Fruit fly (Drosophila melanogaster): ENCODE results near the gene CG11168.

Gene CG11168

dm6 chr3R:24900816-24901215 lies 17.1 kb upstream of the CG11168 start, which contains the start of gene CG10845:
CG10845 (plus strand) TSS chr3R:24901116.
- TF ChIP-seq CG17801 (GFP tag; optimal IDR thresholded peaks at IDR 0.05; ENCODE audit: partially characterized antibody) = no peak

- no peak for TF ChIP-seq CG17801 (GFP tag; optimal IDR thresholded peaks at IDR 0.05; ENCODE audit: partially characterized antibody)
Observed at dm6 chr3R:24905959-24906634, 11.8 kb upstream of the CG11168 start, which contains the start of gene CG13643. CG13643 (minus strand) TSS chr3R:24906004.

- TF ChIP-seq CG17801 (GFP tag; optimal IDR thresholded peaks at IDR 0.05; ENCODE audit: partially characterized antibody) = no peak
Observed at dm6 chr3R:24906648-24907047, 11.3 kb upstream of the CG11168 start.

dm6 chr3R:24908034-24908433 lies 9.9 kb upstream of the CG11168 start:
- TF ChIP-seq CG17801 (GFP tag; optimal IDR thresholded peaks at IDR 0.05; ENCODE audit: partially characterized antibody) = no peak

dm6 chr3R:24910097-24910496 lies 7.8 kb upstream of the CG11168 start:
- TF ChIP-seq CG17801 (GFP tag; optimal IDR thresholded peaks at IDR 0.05; ENCODE audit: partially characterized antibody) = no peak

- TF ChIP-seq CG17801 (GFP tag; optimal IDR thresholded peaks at IDR 0.05; ENCODE audit: partially characterized antibody) = no peak
Observed at dm6 chr3R:24914864-24915263, 3.0 kb upstream of the CG11168 start.

- no peak for TF ChIP-seq CG17801 (GFP tag; optimal IDR thresholded peaks at IDR 0.05; ENCODE audit: partially characterized antibody)
Observed at dm6 chr3R:24922270-24922669, 4.4 kb downstream of the CG11168 start, which contains the start of gene Mink. Mink (plus strand) TSS chr3R:24922473.

- TF ChIP-seq CG17801 (GFP tag; optimal IDR thresholded peaks at IDR 0.05; ENCODE audit: partially characterized antibody) = no peak
Observed at dm6 chr3R:24924916-24925315, 7.0 kb downstream of the CG11168 start, which contains the start of gene Trf4-2. Trf4-2 (plus strand) TSS chr3R:24925216.

- no peak for TF ChIP-seq CG17801 (GFP tag; optimal IDR thresholded peaks at IDR 0.05; ENCODE audit: partially characterized antibody)
Observed at dm6 chr3R:24926752-24927320, 8.9 kb downstream of the CG11168 start.

- no peak for TF ChIP-seq CG17801 (GFP tag; optimal IDR thresholded peaks at IDR 0.05; ENCODE audit: partially characterized antibody)
Observed at dm6 chr3R:24931856-24932255, 13.9 kb downstream of the CG11168 start, which contains the start of gene CG11771. CG11771 (plus strand) TSS chr3R:24932010.

- TF ChIP-seq CG17801 (GFP tag; optimal IDR thresholded peaks at IDR 0.05; ENCODE audit: partially characterized antibody) = no peak
Observed at dm6 chr3R:24934542-24934941, 16.6 kb downstream of the CG11168 start.

dm6 chr3R:24935758-24936157 lies 17.9 kb downstream of the CG11168 start:
- TF ChIP-seq CG17801 (GFP tag; optimal IDR thresholded peaks at IDR 0.05; ENCODE audit: partially characterized antibody) = no peak

dm6 chr3R:24938049-24938448 lies 20.1 kb downstream of the CG11168 start, which contains the start of gene Osbp:
Osbp (minus strand) TSS chr3R:24938222.
- TF ChIP-seq CG17801 (GFP tag; optimal IDR thresholded peaks at IDR 0.05; ENCODE audit: partially characterized antibody) = peak; percentile 18

dm6 chr3R:24944920-24945853 lies 27.3 kb downstream of the CG11168 start, which contains the start of the genes ssh and Nmnat:
ssh (minus strand) TSS chr3R:24944956.
Nmnat (plus strand) TSS chr3R:24945237.
- TF ChIP-seq CG17801 (GFP tag; optimal IDR thresholded peaks at IDR 0.05; ENCODE audit: partially characterized antibody) = peak; percentile 72

dm6 chr3R:24947332-24947731 lies 29.4 kb downstream of the CG11168 start, which contains the start of gene mah:
mah (plus strand) TSS chr3R:24947632.
- no peak for TF ChIP-seq CG17801 (GFP tag; optimal IDR thresholded peaks at IDR 0.05; ENCODE audit: partially characterized antibody)

All from ovary, adult (tissue).